Fruit fly (Drosophila melanogaster): ENCODE measurements around the gene CG3625.

dm6 chr2L:305646-306045, 14.1 kb upstream of the CG3625 start, which contains the start of gene Plc21C:
- peak; percentile 4 for TF ChIP-seq CG7045 (GFP tag; optimal IDR thresholded peaks at IDR 0.05)
- peak; percentile 43 for TF ChIP-seq Mnt (GFP tag; optimal IDR thresholded peaks at IDR 0.05)
- no peak for TF ChIP-seq kay (GFP tag; ENCODE audit: borderline replicate concordance)
- no peak for TF ChIP-seq Hr96 (GFP tag; optimal IDR thresholded peaks at IDR 0.05)
